Fruit fly (Drosophila melanogaster) whole organism, wandering third instar larva: Measurements from ENCODE around the gene p130CAS.

Experiments used
- Abd-B ChIP-seq: fragments of >200 bp; optimal IDR thresholded peaks from 2 replicates; lab custom pipeline; 2017; ENCODE audit warnings: missing biosample characterization, missing genetic modification characterization
- CG32264 ChIP-seq: fragments of 200-800 bp; sonication (Bioruptor generic); optimal IDR thresholded peaks from 2 replicates; lab custom pipeline; 2016; ENCODE audit warnings: missing biosample characterization, missing genetic modification characterization
- CG9705 ChIP-seq: fragments of 200-800 bp; sonication (Bioruptor generic); optimal IDR thresholded peaks from 2 replicates; lab custom pipeline; 2018; ENCODE audit warnings: missing biosample characterization, mild to moderate bottlenecking, missing genetic modification characterization
- CrebA ChIP-seq: fragments of 200-800 bp; sonication (Bioruptor generic); optimal IDR thresholded peaks from 2 replicates; lab custom pipeline; 2016; ENCODE audit warnings: missing biosample characterization, mild to moderate bottlenecking, missing genetic modification characterization, borderline replicate concordance
- Dfd ChIP-seq: fragments of >200 bp; optimal IDR thresholded peaks from 2 replicates; lab custom pipeline; 2017; ENCODE audit warnings: missing biosample characterization, missing genetic modification characterization
- Dif ChIP-seq: fragments of 200-275, 200-300 bp; sonication (Bioruptor generic); optimal IDR thresholded peaks from 2 replicates; lab custom pipeline; 2018; ENCODE audit warnings: missing biosample characterization, missing genetic modification characterization; ENCODE audit not compliant: partially characterized antibody
- GATAd ChIP-seq: sonication (Bioruptor generic); optimal IDR thresholded peaks from 2 replicates; lab custom pipeline; 2016; ENCODE audit warnings: missing biosample characterization, missing genetic modification characterization
- HLH106 ChIP-seq: fragments of 200-800 bp; optimal IDR thresholded peaks from 3 replicates; lab custom pipeline; 2019; ENCODE audit warnings: missing biosample characterization, mild to moderate bottlenecking, missing genetic modification characterization, moderate library complexity
- Hnf4 ChIP-seq: fragments of 200-800 bp; sonication (Bioruptor generic); optimal IDR thresholded peaks from 2 replicates; lab custom pipeline; 2016; ENCODE audit warnings: missing biosample characterization, mild to moderate bottlenecking, missing genetic modification characterization
- Hr78 ChIP-seq: fragments of >200 bp; optimal IDR thresholded peaks from 2 replicates; lab custom pipeline; 2017; ENCODE audit warnings: missing biosample characterization, missing genetic modification characterization
- Hr83 ChIP-seq: fragments of 200-300 bp; sonication (Bioruptor generic); optimal IDR thresholded peaks from 2 replicates; lab custom pipeline; 2016; ENCODE audit warnings: missing biosample characterization, mild to moderate bottlenecking, missing genetic modification characterization, moderate library complexity; ENCODE audit not compliant: poor library complexity, severe bottlenecking
- Jra ChIP-seq: sonication (Bioruptor generic); optimal IDR thresholded peaks from 2 replicates; lab custom pipeline; 2016; ENCODE audit warnings: missing biosample characterization, missing genetic modification characterization
- Mio ChIP-seq: sonication (Bioruptor generic); optimal IDR thresholded peaks from 2 replicates; lab custom pipeline; 2016; ENCODE audit warnings: missing biosample characterization, missing genetic modification characterization
- Myc ChIP-seq: fragments of >200 bp; optimal IDR thresholded peaks from 2 replicates; lab custom pipeline; 2017
- N ChIP-seq: fragments of >200 bp; optimal IDR thresholded peaks from 2 replicates; lab custom pipeline; 2018; ENCODE audit warnings: missing biosample characterization, missing external identifiers, missing genetic modification characterization
- OdsH ChIP-seq: fragments of 200-800 bp; sonication (Bioruptor generic); optimal IDR thresholded peaks from 2 replicates; lab custom pipeline; 2016; ENCODE audit warnings: missing biosample characterization, mild to moderate bottlenecking, missing genetic modification characterization
- Rel ChIP-seq, 2 experiments: fragments of 200-800 bp; sonication (Bioruptor generic) in 1 of 2; optimal IDR thresholded peaks; 2 replicates in 1 of 2; 3 replicates in 1 of 2; lab custom pipeline; 2016 to 2019; ENCODE audit warnings: mild to moderate bottlenecking in 2 of 2, missing biosample characterization in 2 of 2, missing genetic modification characterization in 2 of 2, moderate library complexity in 1 of 2
- Sp1 ChIP-seq: fragments of 200-800 bp; sonication (Bioruptor generic); optimal IDR thresholded peaks from 3 replicates; lab custom pipeline; 2019; ENCODE audit warnings: missing biosample characterization, mild to moderate bottlenecking, missing genetic modification characterization, moderate library complexity
- Vsx2 ChIP-seq: fragments of 200-300, 225-300 bp; sonication (Bioruptor generic); optimal IDR thresholded peaks from 2 replicates; lab custom pipeline; 2018; ENCODE audit warnings: missing biosample characterization, missing genetic modification characterization; ENCODE audit not compliant: partially characterized antibody
- br ChIP-seq: fragments of 200-800 bp; sonication (Bioruptor generic); optimal IDR thresholded peaks from 2 replicates; lab custom pipeline; 2016; ENCODE audit warnings: missing biosample characterization, missing genetic modification characterization
- brk ChIP-seq: fragments of 200-800 bp; sonication (Bioruptor generic); optimal IDR thresholded peaks from 2 replicates; lab custom pipeline; 2016; ENCODE audit warnings: missing biosample characterization, mild to moderate bottlenecking, missing genetic modification characterization
- dl ChIP-seq, 2 experiments: fragments of 175-275, 200-275 bp in 1 of 2; fragments of 200-275 bp in 1 of 2; sonication (Bioruptor generic); optimal IDR thresholded peaks; lab custom pipeline; 2018; ENCODE audit warnings: mild to moderate bottlenecking in 2 of 2, missing biosample characterization in 2 of 2, missing genetic modification characterization in 2 of 2, moderate library complexity in 2 of 2; ENCODE audit not compliant: partially characterized antibody in 2 of 2, insufficient read depth in 1 of 2
- dmrt93B ChIP-seq: fragments of 200-800 bp; sonication (Bioruptor generic); optimal IDR thresholded peaks from 2 replicates; lab custom pipeline; 2018; ENCODE audit warnings: missing biosample characterization, mild to moderate bottlenecking, missing genetic modification characterization
- dsf ChIP-seq: sonication (Bioruptor generic); optimal IDR thresholded peaks from 2 replicates; lab custom pipeline; 2016; ENCODE audit warnings: missing biosample characterization, missing genetic modification characterization, borderline replicate concordance
- ey ChIP-seq: fragments of 200-800 bp; sonication (Bioruptor generic); optimal IDR thresholded peaks from 2 replicates; lab custom pipeline; 2016; ENCODE audit warnings: missing biosample characterization, missing genetic modification characterization
- foxo ChIP-seq, 2 experiments: fragments of 200-800 bp; sonication (Bioruptor generic); optimal IDR thresholded peaks; 2 replicates in 1 of 2; 3 replicates in 1 of 2; lab custom pipeline; 2016 to 2017; ENCODE audit warnings: missing biosample characterization in 2 of 2, missing genetic modification characterization in 2 of 2
- fru ChIP-seq: fragments of 200-800 bp; sonication (Bioruptor generic); optimal IDR thresholded peaks from 3 replicates; lab custom pipeline; 2016; ENCODE audit warnings: missing biosample characterization, mild to moderate bottlenecking, missing genetic modification characterization
- h ChIP-seq: fragments of 200-800 bp; sonication (Bioruptor generic); optimal IDR thresholded peaks from 3 replicates; lab custom pipeline; 2016; ENCODE audit warnings: missing biosample characterization, mild to moderate bottlenecking, missing genetic modification characterization
- lola ChIP-seq: fragments of >200 bp; optimal IDR thresholded peaks from 2 replicates; lab custom pipeline; 2017; ENCODE audit warnings: missing biosample characterization, missing genetic modification characterization
- pan ChIP-seq: fragments of >200 bp; optimal IDR thresholded peaks from 2 replicates; lab custom pipeline; 2017
- psq ChIP-seq: fragments of 200-800 bp; sonication (Bioruptor generic); optimal IDR thresholded peaks from 3 replicates; lab custom pipeline; 2017; ENCODE audit warnings: missing biosample characterization, mild to moderate bottlenecking, missing genetic modification characterization, moderate library complexity
- rgr ChIP-seq: fragments of 200-800 bp; sonication (Bioruptor generic); optimal IDR thresholded peaks from 3 replicates; lab custom pipeline; 2016; ENCODE audit warnings: missing biosample characterization, mild to moderate bottlenecking, missing genetic modification characterization
- sage ChIP-seq: fragments of 200-800 bp; sonication (Bioruptor generic); optimal IDR thresholded peaks from 2 replicates; lab custom pipeline; 2016; ENCODE audit warnings: missing biosample characterization, mild to moderate bottlenecking, missing genetic modification characterization
- tai ChIP-seq: sonication (Bioruptor generic); optimal IDR thresholded peaks from 2 replicates; lab custom pipeline; 2016; ENCODE audit warnings: missing biosample characterization, missing genetic modification characterization
- usp ChIP-seq: fragments of >200 bp; optimal IDR thresholded peaks from 2 replicates; lab custom pipeline; 2017; ENCODE audit warnings: missing biosample characterization, missing genetic modification characterization
- woc ChIP-seq: sonication (Bioruptor generic); optimal IDR thresholded peaks from 2 replicates; lab custom pipeline; 2016; ENCODE audit warnings: missing biosample characterization, mild to moderate bottlenecking, missing genetic modification characterization

The p130CAS gene

DNA sequence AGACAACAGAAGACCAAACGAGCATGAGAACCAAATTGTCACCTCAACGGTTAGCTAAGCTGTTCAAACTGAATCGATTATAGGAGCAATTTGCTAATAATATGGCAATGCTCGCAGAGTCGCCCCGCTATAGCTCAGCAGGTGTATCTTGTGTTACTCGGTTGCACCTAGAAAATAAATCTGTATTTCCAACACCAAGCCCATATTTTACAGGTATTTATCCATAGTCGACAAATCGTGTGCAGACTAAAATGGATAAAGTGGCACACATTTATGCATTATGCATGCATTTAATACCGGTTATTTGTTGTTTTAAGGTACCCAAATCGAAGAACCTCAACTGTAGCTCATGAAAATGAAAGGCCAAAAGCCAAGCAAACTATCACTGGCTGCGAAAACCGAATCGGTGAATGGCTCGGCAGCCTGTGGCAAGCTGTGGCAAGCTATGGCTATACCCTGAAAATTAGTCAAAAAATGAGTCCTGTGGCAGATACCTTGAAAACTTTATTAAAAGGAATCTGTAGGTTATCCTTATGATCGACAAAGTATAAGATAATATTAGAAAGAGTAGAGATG is 26.3 kb downstream of the p130CAS start, which contains the start of gene Vdup1:
Gene Vdup1 (minus strand): TSS at position 51 of the 576 bp plus-strand sequence.
- TF ChIP-seq ey (GFP tag; lab: Kevin White, UChicago) (no peak), Vsx2 (GFP tag; lab: Kevin White, UChicago) (no peak), woc (GFP tag; lab: Kevin White, UChicago) (no peak), rgr (GFP tag; lab: Kevin White, UChicago) (no peak), Jra (GFP tag; lab: Kevin White, UChicago) (no peak), h (GFP tag; lab: Kevin White, UChicago) (no peak), Dif (GFP tag; lab: Kevin White, UChicago) (no peak), pan (lab: Kevin White, UChicago) (no peak), fru (GFP tag; lab: Kevin White, UChicago) (no peak), dsf (GFP tag; lab: Kevin White, UChicago) (no peak), foxo (GFP tag; optimal IDR thresholded peaks at IDR 0.05; lab: Kevin White, UChicago) (no peak), Rel (GFP tag; optimal IDR thresholded peaks at IDR 0.05; lab: Kevin White, UChicago) (no peak), Rel (tag; optimal IDR thresholded peaks at IDR 0.05; lab: Kevin White, UChicago) (no peak), Myc (lab: Kevin White, UChicago) (no peak), CG32264 (GFP tag; lab: Kevin White, UChicago) (no peak), sage (no peak)

DNA sequence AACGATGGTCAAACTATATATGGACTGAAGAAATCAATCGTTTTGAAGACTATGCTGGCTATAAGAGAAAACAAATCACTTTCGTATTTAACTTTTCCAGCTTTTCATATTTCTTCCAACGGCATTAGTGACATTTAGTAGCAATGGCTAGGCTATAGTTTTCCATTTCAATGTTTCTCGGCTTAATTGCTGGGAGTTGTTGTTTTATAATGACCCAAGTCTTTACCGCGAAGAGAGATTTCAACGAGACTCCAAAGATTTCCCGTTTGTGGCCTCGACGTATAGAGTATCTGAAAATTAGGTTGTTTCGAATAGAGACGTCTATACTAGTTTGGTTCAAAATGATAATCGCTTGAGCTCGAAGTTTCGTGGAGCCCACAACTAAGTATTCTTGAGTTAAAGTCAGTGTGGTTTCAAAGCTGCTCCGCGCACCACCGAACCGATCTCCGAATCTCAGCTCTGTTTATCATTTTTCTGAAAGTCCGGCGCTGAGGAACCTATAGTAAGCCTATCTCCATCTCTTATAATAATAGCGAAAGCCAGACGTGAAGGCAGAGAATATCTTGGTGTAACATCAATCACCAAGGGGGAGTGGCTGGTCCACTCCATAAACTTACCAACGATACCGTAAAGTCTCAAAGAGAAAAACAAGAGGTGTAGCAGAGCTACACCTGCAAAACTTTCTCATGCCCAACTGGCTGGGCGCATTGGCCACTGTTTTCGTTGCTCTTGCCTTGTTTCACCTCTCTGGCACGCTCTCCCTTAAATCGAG is 27.0 kb downstream of the p130CAS start, which contains the start of gene CG13875:
Gene CG13875 (plus strand): TSS at position 434 of the 772 bp plus-strand sequence.
- TF ChIP-seq foxo (GFP tag; optimal IDR thresholded peaks at IDR 0.05; lab: Kevin White, UChicago) = no peak
- no peak for TF ChIP-seq CG32264 (GFP tag; lab: Kevin White, UChicago)
- TF ChIP-seq dl (GFP tag; optimal IDR thresholded peaks at IDR 0.05; lab: Kevin White, UChicago; ENCODE audit: insufficient read depth in 1 of 2, partially characterized antibody in 2 of 2) = peak; percentile 49 to 77
- TF ChIP-seq br (GFP tag; lab: Kevin White, UChicago) = no peak
- TF ChIP-seq Abd-B (GFP tag; lab: Kevin White, UChicago) = no peak
- no peak for TF ChIP-seq brk
- TF ChIP-seq fru (GFP tag; lab: Kevin White, UChicago) = no peak
- TF ChIP-seq lola (GFP tag; lab: Kevin White, UChicago) = no peak
- TF ChIP-seq Dif (GFP tag; lab: Kevin White, UChicago) = peak; percentile 88
- no peak for TF ChIP-seq Hr83
- no peak for TF ChIP-seq GATAd (GFP tag; lab: Kevin White, UChicago)
- TF ChIP-seq Vsx2 (GFP tag; lab: Kevin White, UChicago) = no peak

- TF ChIP-seq tai (GFP tag; lab: Kevin White, UChicago) (no peak), Hr83 (peak; percentile 13)
These were observed 27.5 kb downstream of the p130CAS start for dm6 chr3L:180262-180543.

- no peak for TF ChIP-seq GATAd (GFP tag; lab: Kevin White, UChicago)
- TF ChIP-seq psq (GFP tag; lab: Kevin White, UChicago) = peak; percentile 80
- no peak for TF ChIP-seq brk
- TF ChIP-seq Hr78 (GFP tag; lab: Kevin White, UChicago) = no peak
- peak; percentile 85 for TF ChIP-seq Sp1 (GFP tag; lab: Kevin White, UChicago)
- TF ChIP-seq dsf (GFP tag; lab: Kevin White, UChicago) = peak; percentile 88
- TF ChIP-seq Myc (lab: Kevin White, UChicago) = no peak
- TF ChIP-seq tai (GFP tag; lab: Kevin White, UChicago) = no peak
- peak; percentile 87 for TF ChIP-seq HLH106
- TF ChIP-seq ey (GFP tag; lab: Kevin White, UChicago) = peak; percentile 91
- no peak for TF ChIP-seq rgr (GFP tag; lab: Kevin White, UChicago)
- TF ChIP-seq OdsH (GFP tag; lab: Kevin White, UChicago) = peak; percentile 88
- TF ChIP-seq Mio (GFP tag; lab: Kevin White, UChicago) = no peak
- no peak for TF ChIP-seq usp (GFP tag; lab: Kevin White, UChicago)
- TF ChIP-seq Abd-B (GFP tag; lab: Kevin White, UChicago) = no peak
- peak; percentile 76 to 95 for TF ChIP-seq foxo (GFP tag; optimal IDR thresholded peaks at IDR 0.05; lab: Kevin White, UChicago)
- TF ChIP-seq dmrt93B = no peak
- TF ChIP-seq Hnf4 (GFP tag; lab: Kevin White, UChicago) = no peak
- peak; percentile 78 for TF ChIP-seq CG9705 (GFP tag; lab: Kevin White, UChicago)
- TF ChIP-seq br (GFP tag; lab: Kevin White, UChicago) = peak; percentile 90
- no peak for TF ChIP-seq Dfd (GFP tag; lab: Kevin White, UChicago)
- peak; percentile 76 for TF ChIP-seq CG32264 (GFP tag; lab: Kevin White, UChicago)
- TF ChIP-seq CrebA (GFP tag; lab: Kevin White, UChicago) = no peak
- peak; percentile 97 for TF ChIP-seq Jra (GFP tag; lab: Kevin White, UChicago)
- TF ChIP-seq Rel (GFP tag; optimal IDR thresholded peaks at IDR 0.05; lab: Kevin White, UChicago) = no peak
- no peak for TF ChIP-seq Rel (tag; optimal IDR thresholded peaks at IDR 0.05; lab: Kevin White, UChicago)
- TF ChIP-seq sage = no peak
- no peak for TF ChIP-seq lola (GFP tag; lab: Kevin White, UChicago)
- no peak for TF ChIP-seq Dif (GFP tag; lab: Kevin White, UChicago)
- TF ChIP-seq woc (GFP tag; lab: Kevin White, UChicago) = no peak
- peak; percentile 78 for TF ChIP-seq Hr83
- peak; percentile 89 for TF ChIP-seq fru (GFP tag; lab: Kevin White, UChicago)
- TF ChIP-seq pan (lab: Kevin White, UChicago) = no peak
- TF ChIP-seq N (GFP tag; lab: Kevin White, UChicago) = no peak
- no peak for TF ChIP-seq dl (GFP tag; optimal IDR thresholded peaks at IDR 0.05; lab: Kevin White, UChicago; ENCODE audit: insufficient read depth in 1 of 2, partially characterized antibody in 2 of 2)
These were observed 31.6 kb downstream of the p130CAS start, which contains the start of the genes CG34140, Mkp and Mtch for dm6 chr3L:184251-184650. Gene CG34140, minus strand, starts transcription at chr3L:184424. Gene Mkp, minus strand, starts transcription at chr3L:184540. Gene Mtch, plus strand, starts transcription at chr3L:184626.
